Worm (Caenorhabditis elegans) whole organism, L3 larva: Measurements from ENCODE around the gene srsx-22.

Experiments used
- R02D3.7 ChIP-seq: fragments of 150-350 bp; optimal IDR thresholded peaks from 2 replicates; lab custom pipeline; 2014; ENCODE audit warnings: missing biosample characterization, missing genetic modification characterization
- ZK546.5 ChIP-seq: sonication (generic microtip); optimal IDR thresholded peaks from 2 replicates; lab custom pipeline; 2017; ENCODE audit warnings: missing biosample characterization, missing genetic modification characterization
- aly-2 ChIP-seq: fragments of 150-350 bp; optimal IDR thresholded peaks from 2 replicates; lab custom pipeline; 2014; ENCODE audit warnings: missing biosample characterization, missing genetic modification characterization
- ama-1 ChIP-seq: fragments of 150-350 bp; optimal IDR thresholded peaks from 2 replicates; lab custom pipeline; 2018
- ceh-28 ChIP-seq: fragments of 150-350 bp; optimal IDR thresholded peaks from 2 replicates; lab custom pipeline; 2014; ENCODE audit warnings: missing biosample characterization, missing genetic modification reagents, missing genetic modification characterization
- ceh-82 ChIP-seq: fragments of 150-350 bp; optimal IDR thresholded peaks from 2 replicates; lab custom pipeline; 2014; ENCODE audit warnings: missing biosample characterization, missing genetic modification characterization
- ceh-9 ChIP-seq: sonication (generic microtip); optimal IDR thresholded peaks from 2 replicates; lab custom pipeline; 2018; ENCODE audit warnings: missing biosample characterization, missing genetic modification characterization
- daf-12 ChIP-seq: fragments of 150-350 bp; optimal IDR thresholded peaks from 2 replicates; lab custom pipeline; 2014; ENCODE audit warnings: missing biosample characterization, missing genetic modification reagents, missing genetic modification characterization
- egl-27 ChIP-seq: sonication (generic microtip); optimal IDR thresholded peaks from 4 replicates; lab custom pipeline; 2017; ENCODE audit warnings: missing biosample characterization, missing genetic modification reagents, missing genetic modification characterization
- egl-5 ChIP-seq: fragments of 150-350 bp; optimal IDR thresholded peaks from 2 replicates; lab custom pipeline; 2017; ENCODE audit warnings: missing biosample characterization, missing genetic modification reagents, missing genetic modification characterization, inconsistent platforms
- elt-1 ChIP-seq: fragments of 150-350 bp; optimal IDR thresholded peaks from 2 replicates; lab custom pipeline; 2014; ENCODE audit warnings: missing biosample characterization, missing genetic modification characterization
- elt-2 ChIP-seq: sonication (generic microtip); optimal IDR thresholded peaks from 2 replicates; lab custom pipeline; 2016; ENCODE audit warnings: missing genetic modification reagents, mild to moderate bottlenecking, missing genetic modification characterization, missing compliant biosample characterization
- elt-3 ChIP-seq, 3 experiments: fragments of 150-350 bp in 1 of 3; sonication (generic microtip) in 2 of 3; optimal IDR thresholded peaks; 2 replicates in 2 of 3; 4 replicates in 1 of 3; lab custom pipeline; 2014 to 2017; ENCODE audit warnings: missing biosample characterization in 3 of 3, missing genetic modification characterization in 3 of 3
- eor-1 ChIP-seq, 2 experiments: fragments of 150-350 bp; optimal IDR thresholded peaks; 2 replicates each; lab custom pipeline; 2014 to 2018; ENCODE audit warnings: missing biosample characterization in 2 of 2, missing genetic modification characterization in 2 of 2
- fkh-2 ChIP-seq: fragments of 150-350 bp; optimal IDR thresholded peaks from 2 replicates; lab custom pipeline; 2014; ENCODE audit warnings: missing biosample characterization, missing genetic modification reagents, missing genetic modification characterization
- fos-1 ChIP-seq: fragments of 150-350 bp; optimal IDR thresholded peaks from 2 replicates; lab custom pipeline; 2014; ENCODE audit warnings: missing biosample characterization, missing genetic modification characterization
- hmg-11 ChIP-seq: sonication (generic microtip); optimal IDR thresholded peaks from 2 replicates; lab custom pipeline; 2016; ENCODE audit warnings: missing genetic modification characterization, missing compliant biosample characterization
- lin-15B ChIP-seq: fragments of 150-350 bp; optimal IDR thresholded peaks from 2 replicates; lab custom pipeline; 2014; ENCODE audit warnings: missing biosample characterization, missing genetic modification characterization
- lsy-12 ChIP-seq: sonication (generic microtip); optimal IDR thresholded peaks from 2 replicates; lab custom pipeline; 2016; ENCODE audit warnings: mild to moderate bottlenecking, missing genetic modification characterization, missing compliant biosample characterization
- mdl-1 ChIP-seq: fragments of 150-350 bp; optimal IDR thresholded peaks from 2 replicates; lab custom pipeline; 2014; ENCODE audit warnings: missing biosample characterization, missing genetic modification characterization
- mml-1 ChIP-seq: fragments of 150-350 bp; sonication (generic microtip); optimal IDR thresholded peaks from 3 replicates; lab custom pipeline; 2014; ENCODE audit warnings: missing biosample characterization, missing genetic modification characterization
- nfya-1 ChIP-seq: sonication (generic microtip); optimal IDR thresholded peaks from 2 replicates; lab custom pipeline; 2017; ENCODE audit warnings: missing genetic modification characterization, mild to moderate bottlenecking, missing compliant biosample characterization, antibody characterized with exemption, moderate library complexity; ENCODE audit not compliant: insufficient read depth
- nhr-11 ChIP-seq: fragments of 150-350 bp; optimal IDR thresholded peaks from 2 replicates; lab custom pipeline; 2014; ENCODE audit warnings: missing biosample characterization, missing genetic modification characterization
- nhr-12 ChIP-seq: fragments of 150-350 bp; optimal IDR thresholded peaks from 2 replicates; lab custom pipeline; 2014; ENCODE audit warnings: missing biosample characterization, missing genetic modification characterization
- nhr-23 ChIP-seq: fragments of 150-350 bp; optimal IDR thresholded peaks from 2 replicates; lab custom pipeline; 2014; ENCODE audit warnings: missing biosample characterization, missing genetic modification reagents, missing genetic modification characterization
- nhr-237 ChIP-seq: fragments of 150-350 bp; optimal IDR thresholded peaks from 2 replicates; lab custom pipeline; 2014; ENCODE audit warnings: missing biosample characterization, missing genetic modification characterization
- nhr-25 ChIP-seq: sonication (generic microtip); optimal IDR thresholded peaks from 2 replicates; lab custom pipeline; 2017; ENCODE audit warnings: missing biosample characterization, missing genetic modification characterization
- nhr-28 ChIP-seq: fragments of 150-350 bp; optimal IDR thresholded peaks from 2 replicates; lab custom pipeline; 2014; ENCODE audit warnings: missing biosample characterization, missing genetic modification characterization
- nhr-43 ChIP-seq: sonication (generic microtip); optimal IDR thresholded peaks from 2 replicates; lab custom pipeline; 2016; ENCODE audit warnings: mild to moderate bottlenecking, missing genetic modification characterization, missing compliant biosample characterization; ENCODE audit not compliant: poor library complexity, severe bottlenecking
- nhr-67 ChIP-seq: fragments of 150-350 bp; optimal IDR thresholded peaks from 2 replicates; lab custom pipeline; 2014; ENCODE audit warnings: missing biosample characterization, missing genetic modification characterization
- nhr-76 ChIP-seq: fragments of 150-350 bp; sonication (generic microtip); optimal IDR thresholded peaks from 5 replicates; lab custom pipeline; 2014; ENCODE audit warnings: missing biosample characterization, missing genetic modification characterization
- nhr-77 ChIP-seq: fragments of 150-350 bp; optimal IDR thresholded peaks from 2 replicates; lab custom pipeline; 2014; ENCODE audit warnings: missing biosample characterization, missing genetic modification characterization
- pha-4 ChIP-seq: fragments of 150-350 bp; optimal IDR thresholded peaks from 2 replicates; lab custom pipeline; 2014; ENCODE audit warnings: missing biosample characterization, missing genetic modification reagents, missing genetic modification characterization
- pqm-1 ChIP-seq: fragments of 150-350 bp; optimal IDR thresholded peaks from 2 replicates; lab custom pipeline; 2017; ENCODE audit warnings: missing biosample characterization, missing genetic modification characterization, inconsistent platforms
- sea-2 ChIP-seq: fragments of 150-350 bp; sonication (generic microtip); optimal IDR thresholded peaks from 4 replicates; lab custom pipeline; 2014; ENCODE audit warnings: missing biosample characterization, missing genetic modification reagents, missing genetic modification characterization
- skn-1 ChIP-seq: fragments of 150-350 bp; optimal IDR thresholded peaks from 2 replicates; lab custom pipeline; 2014; ENCODE audit warnings: missing biosample characterization, missing genetic modification characterization
- snpc-4 ChIP-seq: fragments of 150-350 bp; optimal IDR thresholded peaks from 2 replicates; lab custom pipeline; 2014; ENCODE audit warnings: missing biosample characterization, missing genetic modification characterization
- tbx-2 ChIP-seq: sonication (generic microtip); optimal IDR thresholded peaks from 2 replicates; lab custom pipeline; 2016; ENCODE audit warnings: mild to moderate bottlenecking, missing genetic modification characterization, missing compliant biosample characterization
- unc-62 ChIP-seq: fragments of 150-350 bp; sonication (generic microtip); optimal IDR thresholded peaks from 4 replicates; lab custom pipeline; 2014; ENCODE audit warnings: missing biosample characterization, missing genetic modification reagents, missing genetic modification characterization
- zag-1 ChIP-seq: fragments of 150-350 bp; optimal IDR thresholded peaks from 2 replicates; lab custom pipeline; 2014; ENCODE audit warnings: missing biosample characterization, missing genetic modification characterization
- ztf-11 ChIP-seq: fragments of 150-350 bp; optimal IDR thresholded peaks from 2 replicates; lab custom pipeline; 2014; ENCODE audit warnings: missing biosample characterization, missing genetic modification characterization
- ztf-4 ChIP-seq: fragments of 150-350 bp; optimal IDR thresholded peaks from 2 replicates; lab custom pipeline; 2014; ENCODE audit warnings: missing biosample characterization, missing genetic modification characterization

srsx-22 gene

DNA sequence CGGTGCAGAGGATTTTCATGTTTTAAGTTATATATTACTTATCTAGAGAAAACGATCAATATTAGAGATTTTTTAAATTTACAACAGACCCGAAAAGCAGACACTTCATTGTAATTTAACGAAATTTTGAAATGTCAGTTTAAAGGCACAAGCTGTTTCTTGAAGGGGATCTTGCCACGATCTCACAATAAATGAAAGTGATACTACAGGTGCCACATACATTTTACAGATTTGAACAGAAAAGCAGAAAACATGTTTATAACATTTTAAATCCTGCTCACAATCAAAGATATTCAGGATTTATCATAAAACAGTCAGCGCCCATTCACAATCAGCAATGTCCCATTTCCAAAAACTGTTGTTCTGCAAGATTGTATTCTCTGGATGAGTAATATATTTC is 1.5 kb upstream of the srsx-22 start:
- TF ChIP-seq skn-1 (tag; lab: Kevin White, UChicago) = no peak
- no peak for TF ChIP-seq mml-1 (tag; lab: Kevin White, UChicago)
- TF ChIP-seq daf-12 (tag; lab: Kevin White, UChicago) = no peak
- TF ChIP-seq, all 47 proteins: peak for 0

DNA sequence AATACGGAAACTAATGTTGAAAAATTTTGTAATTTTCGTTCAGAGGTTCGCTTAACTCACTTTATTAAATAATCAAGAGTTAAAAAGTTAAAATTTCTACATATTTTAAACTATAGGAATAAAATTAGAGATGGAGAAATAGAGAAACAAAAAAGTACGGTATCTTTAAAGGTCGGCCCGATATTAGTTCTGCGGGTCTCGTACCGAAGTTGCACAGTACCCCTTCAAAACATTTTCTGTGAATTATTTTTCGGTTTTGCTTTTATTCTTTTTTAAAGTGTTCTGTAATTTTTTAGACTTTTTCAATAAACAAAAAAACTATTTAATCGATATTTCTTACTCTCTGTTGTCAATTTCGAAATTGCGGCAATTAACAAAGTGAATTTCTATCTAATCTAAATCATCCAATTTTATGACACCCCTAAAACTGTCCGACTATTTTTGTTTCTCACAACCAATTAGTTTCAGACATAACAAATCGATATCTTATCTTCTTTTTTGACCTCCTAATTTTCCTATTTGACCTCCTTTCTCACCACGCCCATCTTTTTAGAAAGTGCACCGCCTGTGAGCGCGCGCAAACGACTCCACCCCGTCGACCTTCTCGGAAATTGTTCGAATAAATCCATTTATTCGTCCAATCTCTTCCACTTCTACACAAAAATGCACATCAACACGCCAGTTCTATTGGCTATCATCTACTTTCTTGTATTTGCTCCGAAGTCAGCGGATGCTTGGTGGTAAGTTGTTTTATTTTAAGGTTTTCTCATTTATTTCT is 4.2 kb downstream of the srsx-22 start, which contains the start of gene mom-2:
mom-2 (plus strand) TSS at position 554 of the 778 bp plus-strand sequence.
- TF ChIP-seq ama-1 (no peak), fos-1 (tag; lab: Kevin White, UChicago) (no peak), skn-1 (tag; lab: Kevin White, UChicago) (no peak)

DNA sequence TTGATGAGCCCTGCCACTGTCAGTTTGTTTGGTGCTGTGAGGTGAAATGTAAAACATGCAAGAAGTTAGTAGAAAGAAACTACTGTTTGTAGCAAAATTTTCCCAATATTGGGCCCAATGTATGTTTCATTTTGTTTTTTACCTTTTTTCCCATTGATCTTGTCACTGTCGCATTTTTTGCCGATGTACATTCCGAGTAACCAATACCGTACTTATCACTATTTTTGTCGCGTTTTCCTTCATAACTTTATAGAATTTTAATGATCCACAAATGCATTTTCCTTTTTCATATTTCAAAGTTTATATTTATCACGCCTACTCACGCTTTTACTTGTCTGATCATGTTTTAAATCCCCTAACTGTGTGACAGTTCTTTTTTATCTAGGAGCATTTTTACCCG is 6.3 kb downstream of the srsx-22 start:
- TF ChIP-seq nhr-67 (tag; lab: Kevin White, UChicago) (no peak), eor-1 (tag; optimal IDR thresholded peaks at IDR 0.05; lab: Kevin White, UChicago) (no peak), ceh-28 (tag; lab: Kevin White, UChicago) (no peak), mdl-1 (no peak), aly-2 (tag; lab: Kevin White, UChicago) (no peak), nhr-25 (tag; lab: Kevin White, UChicago) (no peak), sea-2 (no peak), ztf-11 (no peak), hmg-11 (tag; lab: Kevin White, UChicago) (no peak), nhr-28 (tag; lab: Kevin White, UChicago) (no peak), pha-4 (tag; lab: Kevin White, UChicago) (no peak), mml-1 (tag; lab: Kevin White, UChicago) (no peak), nfya-1 (no peak), tbx-2 (no peak)

- no peak for TF ChIP-seq ceh-9 (tag; lab: Kevin White, UChicago)
- no peak for TF ChIP-seq elt-1 (tag; lab: Kevin White, UChicago)
- no peak for TF ChIP-seq ama-1
Observed at ce11 chrV:8358702-8359101, 7.2 kb downstream of the srsx-22 start.

- TF ChIP-seq unc-62 (GFP tag; lab: Kevin White, UChicago) (no peak), lsy-12 (tag; lab: Kevin White, UChicago) (no peak), nhr-76 (tag; lab: Kevin White, UChicago) (no peak), pha-4 (tag; lab: Kevin White, UChicago) (no peak), eor-1 (tag; optimal IDR thresholded peaks at IDR 0.05; lab: Kevin White, UChicago) (no peak), ceh-28 (tag; lab: Kevin White, UChicago) (no peak), egl-27 (tag; lab: Kevin White, UChicago) (no peak), nhr-25 (tag; lab: Kevin White, UChicago) (peak; percentile 9), nhr-77 (tag; lab: Kevin White, UChicago) (no peak), mdl-1 (no peak), ceh-9 (tag; lab: Kevin White, UChicago) (no peak), nhr-237 (tag; lab: Kevin White, UChicago) (no peak), fos-1 (tag; lab: Kevin White, UChicago) (no peak), ceh-82 (no peak), mml-1 (tag; lab: Kevin White, UChicago) (no peak), elt-1 (tag; lab: Kevin White, UChicago) (no peak), R02D3.7 (tag; lab: Kevin White, UChicago) (peak; percentile 3), skn-1 (tag; lab: Kevin White, UChicago) (no peak), elt-3 (tag; optimal IDR thresholded peaks at IDR 0.05; lab: Kevin White, UChicago) (no peak), nfya-1 (peak; percentile 63), lin-15B (tag; lab: Kevin White, UChicago) (peak; percentile 59), nhr-23 (no peak), daf-12 (tag; lab: Kevin White, UChicago) (no peak), fkh-2 (tag; lab: Kevin White, UChicago) (no peak), pqm-1 (tag; lab: Kevin White, UChicago) (peak; percentile 78), nhr-12 (tag; lab: Kevin White, UChicago) (no peak), sea-2 (no peak), nhr-11 (tag; lab: Kevin White, UChicago) (no peak), nhr-43 (no peak), zag-1 (no peak), egl-5 (tag; lab: Kevin White, UChicago) (no peak), ZK546.5 (tag; lab: Kevin White, UChicago) (no peak), ztf-4 (tag; lab: Kevin White, UChicago) (no peak), ztf-11 (no peak), nhr-28 (tag; lab: Kevin White, UChicago) (no peak), ama-1 (no peak), snpc-4 (tag; lab: Kevin White, UChicago) (peak; percentile 91), nhr-67 (tag; lab: Kevin White, UChicago) (no peak), elt-2 (peak; percentile 82)
Observed at ce11 chrV:8359113-8359564, 7.7 kb downstream of the srsx-22 start, which contains the start of gene mpdu-1. mpdu-1 (minus strand) TSS chrV:8359163.
